Fruit fly (Drosophila melanogaster) whole organism, embryonic: ENCODE measurements around the gene CG32984.

Experiments used
- Blimp-1 ChIP-seq: fragments of 200-800 bp; sonication (Bioruptor generic); optimal IDR thresholded peaks from 3 replicates; lab custom pipeline; 2018; ENCODE audit warnings: missing biosample characterization, missing genetic modification characterization, mild to moderate bottlenecking, moderate library complexity, missing genetic modification reagents
- CG10431 ChIP-seq: fragments of 200-800 bp; sonication (Bioruptor generic); optimal IDR thresholded peaks from 3 replicates; lab custom pipeline; 2018; ENCODE audit warnings: missing biosample characterization, mild to moderate bottlenecking, missing genetic modification characterization
- CG12071 ChIP-seq: fragments of 200-800 bp; sonication (Bioruptor generic); optimal IDR thresholded peaks from 3 replicates; lab custom pipeline; 2018; ENCODE audit warnings: missing biosample characterization, mild to moderate bottlenecking, missing genetic modification characterization
- CG12219 ChIP-seq: fragments of 200-800 bp; sonication (Bioruptor generic); optimal IDR thresholded peaks from 3 replicates; lab custom pipeline; 2018; ENCODE audit warnings: missing biosample characterization, mild to moderate bottlenecking, missing genetic modification characterization
- CG1529 ChIP-seq: fragments of 200-800 bp; sonication (Bioruptor generic); optimal IDR thresholded peaks from 3 replicates; lab custom pipeline; 2018; ENCODE audit warnings: missing biosample characterization, missing genetic modification characterization
- CG17359 ChIP-seq: fragments of 200-800 bp; sonication (Bioruptor generic); optimal IDR thresholded peaks from 3 replicates; lab custom pipeline; 2018; ENCODE audit warnings: missing biosample characterization, mild to moderate bottlenecking, missing genetic modification characterization, moderate library complexity
- CG17568 ChIP-seq: fragments of 200-800 bp; sonication (Bioruptor generic); optimal IDR thresholded peaks from 2 replicates; lab custom pipeline; 2018; ENCODE audit warnings: missing biosample characterization, mild to moderate bottlenecking, missing genetic modification characterization, moderate library complexity
- CG1792 ChIP-seq: fragments of 200-800 bp; sonication (Bioruptor generic); optimal IDR thresholded peaks from 2 replicates; lab custom pipeline; 2016; ENCODE audit warnings: missing biosample characterization, missing genetic modification characterization
- CG3726 ChIP-seq: fragments of 200-800 bp; sonication (Bioruptor generic); IDR thresholded peaks from 3 replicates; pipeline ENCODE4, ENCODE4 v1.3.6; 2022; ENCODE audit warnings: missing biosample characterization, missing genetic modification characterization
- CG3847 ChIP-seq: fragments of 200-800 bp; sonication (Bioruptor generic); IDR thresholded peaks from 2 replicates; pipeline ENCODE4 v1.3.6; 2022; ENCODE audit warnings: missing biosample characterization, missing genetic modification characterization
- CG7987 ChIP-seq: fragments of 200-800 bp; sonication (Bioruptor generic); optimal IDR thresholded peaks from 2 replicates; lab custom pipeline; 2018; ENCODE audit warnings: missing biosample characterization, mild to moderate bottlenecking, missing genetic modification characterization, moderate library complexity
- CG8281 ChIP-seq: fragments of 200-800 bp; sonication (Bioruptor generic); optimal IDR thresholded peaks from 2 replicates; lab custom pipeline; 2018; ENCODE audit warnings: missing biosample characterization, mild to moderate bottlenecking, missing genetic modification characterization, moderate library complexity
- CG8290 ChIP-seq, 3 experiments: fragments of 200-800 bp; sonication (Bioruptor generic); optimal IDR thresholded peaks; 2 replicates each; lab custom pipeline; 2016 to 2019; ENCODE audit warnings: missing biosample characterization in 3 of 3, missing genetic modification characterization in 3 of 3, mild to moderate bottlenecking in 2 of 3, moderate library complexity in 1 of 3
- CG9817 ChIP-seq: fragments of 200-800 bp; sonication (Bioruptor generic); optimal IDR thresholded peaks from 2 replicates; lab custom pipeline; 2018; ENCODE audit warnings: missing biosample characterization, mild to moderate bottlenecking, missing genetic modification characterization, moderate library complexity
- CG9876 ChIP-seq: fragments of 200-800 bp; sonication (Bioruptor generic); optimal IDR thresholded peaks from 2 replicates; lab custom pipeline; 2016; ENCODE audit warnings: missing biosample characterization, missing genetic modification characterization
- Dp ChIP-seq: fragments of 200-800 bp; sonication (Bioruptor generic); optimal IDR thresholded peaks from 2 replicates; lab custom pipeline; 2018; ENCODE audit warnings: missing biosample characterization, mild to moderate bottlenecking, missing genetic modification characterization, moderate library complexity
- Eip74EF ChIP-seq, 2 experiments: fragments of 200-800 bp in 1 of 2; fragments of >200 bp in 1 of 2; sonication (Bioruptor generic) in 1 of 2; optimal IDR thresholded peaks; 2 replicates each; lab custom pipeline; 2017 to 2019; ENCODE audit warnings: missing biosample characterization in 2 of 2, missing genetic modification characterization in 2 of 2, mild to moderate bottlenecking in 1 of 2, moderate library complexity in 1 of 2
- Fer3 ChIP-seq: fragments of 200-800 bp; sonication (Bioruptor generic); optimal IDR thresholded peaks from 2 replicates; lab custom pipeline; 2018; ENCODE audit warnings: missing biosample characterization, mild to moderate bottlenecking, missing genetic modification characterization, moderate library complexity
- HLHmδ ChIP-seq: fragments of 200-800 bp; sonication (Bioruptor generic); optimal IDR thresholded peaks from 2 replicates; lab custom pipeline; 2018; ENCODE audit warnings: missing biosample characterization, mild to moderate bottlenecking, missing genetic modification characterization, moderate library complexity
- Hmr ChIP-seq: fragments of 200-800 bp; sonication (Bioruptor generic); optimal IDR thresholded peaks from 3 replicates; lab custom pipeline; 2017; ENCODE audit warnings: mild to moderate bottlenecking, missing biosample characterization, missing genetic modification reagents, missing genetic modification characterization
- MTF-1 ChIP-seq: fragments of 200-800 bp; sonication (Bioruptor generic); optimal IDR thresholded peaks from 2 replicates; lab custom pipeline; 2018; ENCODE audit warnings: missing biosample characterization, mild to moderate bottlenecking, missing genetic modification characterization, borderline replicate concordance
- Oli ChIP-seq: fragments of 200-800 bp; sonication (Bioruptor generic); optimal IDR thresholded peaks from 2 replicates; lab custom pipeline; 2018; ENCODE audit warnings: missing biosample characterization, mild to moderate bottlenecking, missing genetic modification characterization, moderate library complexity
- Rx ChIP-seq: fragments of 200-800 bp; sonication (Bioruptor generic); IDR thresholded peaks from 2 replicates; pipeline ENCODE4 v1.3.6; 2022; ENCODE audit warnings: missing biosample characterization, missing genetic modification characterization
- ato ChIP-seq: fragments of 200-800 bp; sonication (Bioruptor generic); IDR thresholded peaks from 2 replicates; pipeline ENCODE4 v1.3.6; 2022; ENCODE audit warnings: missing biosample characterization, missing genetic modification characterization; ENCODE audit not compliant: partially characterized antibody
- bbx ChIP-seq: fragments of 200-800 bp; sonication (Bioruptor generic); IDR thresholded peaks from 2 replicates; pipeline ENCODE4 v1.3.6; 2022; ENCODE audit warnings: missing biosample characterization, missing genetic modification characterization; ENCODE audit not compliant: partially characterized antibody
- caup ChIP-seq: fragments of 200-800 bp; sonication (Bioruptor generic); optimal IDR thresholded peaks from 3 replicates; lab custom pipeline; 2017; ENCODE audit warnings: missing biosample characterization, mild to moderate bottlenecking, missing genetic modification characterization, moderate library complexity; ENCODE audit not compliant: severe bottlenecking
- crp ChIP-seq, 2 experiments: fragments of 200-800 bp; sonication (Bioruptor generic); optimal IDR thresholded peaks; 2 replicates in 1 of 2; 3 replicates in 1 of 2; lab custom pipeline; 2017; ENCODE audit warnings: missing biosample characterization in 2 of 2, missing genetic modification characterization in 2 of 2, mild to moderate bottlenecking in 1 of 2, moderate library complexity in 1 of 2
- emc ChIP-seq: fragments of 200-800 bp; sonication (Bioruptor generic); optimal IDR thresholded peaks from 2 replicates; lab custom pipeline; 2016; ENCODE audit warnings: missing biosample characterization, missing genetic modification characterization
- exex ChIP-seq: fragments of 200-800 bp; sonication (Bioruptor generic); optimal IDR thresholded peaks from 4 replicates; lab custom pipeline; 2018; ENCODE audit warnings: missing biosample characterization, mild to moderate bottlenecking, missing genetic modification characterization, moderate library complexity
- fd64A ChIP-seq: fragments of 200-800 bp; sonication (Bioruptor generic); optimal IDR thresholded peaks from 3 replicates; lab custom pipeline; 2018; ENCODE audit warnings: missing biosample characterization, mild to moderate bottlenecking, missing genetic modification characterization
- fu2 ChIP-seq: fragments of 200-800 bp; sonication (Bioruptor generic); optimal IDR thresholded peaks from 2 replicates; lab custom pipeline; 2016; ENCODE audit warnings: missing biosample characterization, missing genetic modification characterization
- grau ChIP-seq: fragments of 200-800 bp; optimal IDR thresholded peaks from 3 replicates; lab custom pipeline; 2019; ENCODE audit warnings: missing biosample characterization, mild to moderate bottlenecking, missing genetic modification characterization, moderate library complexity
- hth ChIP-seq: fragments of >200 bp; optimal IDR thresholded peaks from 2 replicates; lab custom pipeline; 2017; ENCODE audit warnings: inconsistent platforms
- nau ChIP-seq: fragments of 200-800 bp; sonication (Bioruptor generic); optimal IDR thresholded peaks from 3 replicates; lab custom pipeline; 2017; ENCODE audit warnings: missing biosample characterization, mild to moderate bottlenecking, missing genetic modification characterization, missing genetic modification reagents
- nerfin-1 ChIP-seq: fragments of 200-800 bp; sonication (Bioruptor generic); optimal IDR thresholded peaks from 3 replicates; lab custom pipeline; 2019; ENCODE audit warnings: missing biosample characterization, mild to moderate bottlenecking, missing genetic modification characterization, moderate library complexity
- pan ChIP-seq, 4 experiments: fragments of >200 bp in 3 of 4; fragments of 200-800 bp in 1 of 4; sonication (Bioruptor generic) in 1 of 4; optimal IDR thresholded peaks in 3 of 4; IDR thresholded peaks in 1 of 4; 2 replicates each; pipeline versions ENCODE4 v1.3.6 to Lab custom; 2017 to 2022; ENCODE audit warnings: missing biosample characterization in 2 of 4, missing genetic modification characterization in 2 of 4, mixed read lengths in 1 of 4
- pb ChIP-seq: fragments of 200-800 bp; sonication (Bioruptor generic); optimal IDR thresholded peaks from 3 replicates; lab custom pipeline; 2016; ENCODE audit warnings: missing biosample characterization, missing genetic modification characterization
- sens ChIP-seq: fragments of 200-800 bp; sonication (Bioruptor generic); peaks from one replicate; lab custom pipeline; 2016; ENCODE audit warnings: missing biosample characterization, missing genetic modification characterization
- sens-2 ChIP-seq: fragments of 200-800 bp; sonication (Bioruptor generic); IDR thresholded peaks from 2 replicates; pipeline ENCODE4 v1.3.6; 2022; ENCODE audit warnings: missing biosample characterization, missing genetic modification characterization
- sqz ChIP-seq: fragments of 200-800 bp; sonication (Bioruptor generic); optimal IDR thresholded peaks from 3 replicates; lab custom pipeline; 2018; ENCODE audit warnings: missing biosample characterization, mild to moderate bottlenecking, missing genetic modification characterization
- tin ChIP-seq: fragments of 200-800 bp; sonication (Bioruptor generic); optimal IDR thresholded peaks from 3 replicates; lab custom pipeline; 2016; ENCODE audit warnings: missing biosample characterization, missing genetic modification characterization
- vnd ChIP-seq: fragments of 200-800 bp; sonication (Bioruptor generic); IDR thresholded peaks from 3 replicates; pipeline ENCODE4 v1.3.6; 2022; ENCODE audit warnings: missing biosample characterization, missing genetic modification characterization; ENCODE audit not compliant: partially characterized antibody
- zfh1 ChIP-seq: fragments of 200-800 bp; sonication (Bioruptor generic); IDR thresholded peaks from 3 replicates; pipeline ENCODE4 v1.3.6; 2022; ENCODE audit warnings: missing biosample characterization, missing genetic modification characterization

The CG32984 gene

dm6 chr2L:8937837-8938413 lies 26.8 kb upstream of the CG32984 start (continued):
- peak; percentile 22 for TF ChIP-seq Hmr (GFP tag; lab: Kevin White, UChicago)
- peak; percentile 58 for TF ChIP-seq sens (GFP tag; lab: Kevin White, UChicago)
- no peak for TF ChIP-seq fu2 (GFP tag; lab: Kevin White, UChicago)
- no peak for TF ChIP-seq Rx (GFP tag; lab: Robert Waterston, UW)
- TF ChIP-seq tin (GFP tag; lab: Kevin White, UChicago) = no peak
- TF ChIP-seq sqz (GFP tag; lab: Kevin White, UChicago) = peak; percentile 31
- TF ChIP-seq Oli (tag; lab: Kevin White, UChicago) = no peak
- TF ChIP-seq hth (lab: Kevin White, UChicago) = no peak
- peak; percentile 32 for TF ChIP-seq nau (GFP tag; lab: Kevin White, UChicago)
- no peak for TF ChIP-seq vnd (GFP tag; lab: Robert Waterston, UW)
- TF ChIP-seq bbx (GFP tag; lab: Robert Waterston, UW) = no peak
- TF ChIP-seq nerfin-1 (tag; lab: Kevin White, UChicago) = peak; percentile 37
- TF ChIP-seq CG17359 (tag; lab: Kevin White, UChicago) = peak; percentile 28
- peak; percentile 53 for TF ChIP-seq MTF-1 (GFP tag; lab: Kevin White, UChicago)
- TF ChIP-seq CG1529 (GFP tag; lab: Kevin White, UChicago) = no peak
- peak; percentile 59 for TF ChIP-seq CG17568
- no peak for TF ChIP-seq CG9876 (GFP tag; lab: Kevin White, UChicago)
- TF ChIP-seq caup (GFP tag; lab: Kevin White, UChicago) = peak; percentile 35
- TF ChIP-seq CG10431 (GFP tag; lab: Kevin White, UChicago) = no peak
- no peak for TF ChIP-seq CG1792
- no peak for TF ChIP-seq zfh1
- TF ChIP-seq emc (GFP tag; lab: Kevin White, UChicago) = no peak
- no peak for TF ChIP-seq pb (GFP tag; lab: Kevin White, UChicago)
- TF ChIP-seq exex (tag; lab: Kevin White, UChicago) = peak; percentile 28
- peak; percentile 1 for TF ChIP-seq grau (tag; lab: Kevin White, UChicago)
- TF ChIP-seq CG8290 (GFP tag; optimal IDR thresholded peaks at IDR 0.05; lab: Kevin White, UChicago) = no peak
- peak in 1 of 2 experiments; percentile 73 for TF ChIP-seq CG8290 (tag; optimal IDR thresholded peaks at IDR 0.05; lab: Kevin White, UChicago)
- peak; percentile 44 for TF ChIP-seq CG12071
- TF ChIP-seq Fer3 = peak; percentile 30
- no peak for TF ChIP-seq ato (GFP tag; lab: Robert Waterston, UW)
- TF ChIP-seq CG9817 (tag; lab: Kevin White, UChicago) = peak; percentile 8
- TF ChIP-seq CG8281 = peak; percentile 73
- no peak for TF ChIP-seq CG3847 (GFP tag; lab: Robert Waterston, UW)
- TF ChIP-seq Dp = no peak
- TF ChIP-seq Blimp-1 (GFP tag; lab: Kevin White, UChicago) = peak; percentile 34
- no peak for TF ChIP-seq crp (GFP tag; optimal IDR thresholded peaks at IDR 0.05; lab: Kevin White, UChicago)
- TF ChIP-seq pan (optimal IDR thresholded peaks at IDR 0.05; lab: Kevin White, UChicago) = no peak
- no peak for TF ChIP-seq pan (GFP tag; optimal IDR thresholded peaks at IDR 0.05 in 1 of 2, IDR thresholded peaks at IDR 0.05 in 1 of 2)
- TF ChIP-seq CG7987 (GFP tag; lab: Kevin White, UChicago) = peak; percentile 6
- TF ChIP-seq CG3726 (GFP tag; lab: Robert Waterston, UW) = no peak
- peak; percentile 48 for TF ChIP-seq fd64A (GFP tag; lab: Kevin White, UChicago)
- peak in 1 of 2 experiments; percentile 60 for TF ChIP-seq Eip74EF (GFP tag; optimal IDR thresholded peaks at IDR 0.05; lab: Kevin White, UChicago)
- TF ChIP-seq HLHmδ = no peak
- no peak for TF ChIP-seq sens-2 (GFP tag; lab: Robert Waterston, UW)
- TF ChIP-seq CG12219 (GFP tag; lab: Kevin White, UChicago) = peak; percentile 29
